Worm (Caenorhabditis elegans) whole organism, early embryonic: Measurements from ENCODE around the gene T09A12.8.

Experiments
- ama-1 ChIP-seq: fragments of 150-350 bp; optimal IDR thresholded peaks from 2 replicates; lab custom pipeline; 2014
- ceh-13 ChIP-seq: fragments of 200-800 bp; sonication (Bioruptor generic); optimal IDR thresholded peaks from 2 replicates; lab custom pipeline; 2018; ENCODE audit warnings: mild to moderate bottlenecking, missing genetic modification characterization, missing compliant biosample characterization
- hmg-4 ChIP-seq: fragments of 200-800 bp; sonication (Bioruptor generic); optimal IDR thresholded peaks from 2 replicates; lab custom pipeline; 2018; ENCODE audit warnings: mild to moderate bottlenecking, missing genetic modification characterization, missing compliant biosample characterization
- scrt-1 ChIP-seq: fragments of 200-800 bp; sonication (Bioruptor generic); IDR thresholded peaks from 2 replicates; pipeline ENCODE4 v1.3.6; 2022; ENCODE audit warnings: missing genetic modification characterization, missing compliant biosample characterization

ce11 chrIV:8255221-8255620 lies 11.7 kb upstream of the T09A12.8 start:
- TF ChIP-seq ama-1 (lab: Kevin White, UChicago) (no peak), scrt-1 (GFP tag; lab: Robert Waterston, UW) (no peak), hmg-4 (GFP tag; lab: Kevin White, UChicago) (no peak), ceh-13 (GFP tag; lab: Kevin White, UChicago) (no peak)
